Worm (Caenorhabditis elegans): ENCODE results near the gene T09F5.20.

- no peak for TF ChIP-seq fkh-10 (GFP tag; optimal IDR thresholded peaks at IDR 0.05)
- TF ChIP-seq unc-62 (GFP tag; optimal IDR thresholded peaks at IDR 0.05): no peak
- no peak for TF ChIP-seq ces-1 (GFP tag; optimal IDR thresholded peaks at IDR 0.05)
- TF ChIP-seq mep-1 (tag; optimal IDR thresholded peaks at IDR 0.05): no peak
- TF ChIP-seq zip-4 (GFP tag; optimal IDR thresholded peaks at IDR 0.05): no peak
- no peak for TF ChIP-seq pqm-1 (tag; optimal IDR thresholded peaks at IDR 0.05)
- no peak for TF ChIP-seq nhr-11 (tag; optimal IDR thresholded peaks at IDR 0.05)
- no peak for TF ChIP-seq zag-1 (tag; optimal IDR thresholded peaks at IDR 0.05)
- TF ChIP-seq lin-39 (tag; optimal IDR thresholded peaks at IDR 0.05): no peak
- TF ChIP-seq nhr-85 (tag): no peak
- no peak for TF ChIP-seq ztf-11 (tag; optimal IDR thresholded peaks at IDR 0.05)
- TF ChIP-seq swsn-7 (tag; optimal IDR thresholded peaks at IDR 0.05): no peak
- no peak for TF ChIP-seq rnt-1 (tag; optimal IDR thresholded peaks at IDR 0.05)
Observed at ce11 chrV:15162697-15163096, 15.0 kb upstream of the T09F5.20 start, which contains the start of gene srz-11.
